Fruit fly (Drosophila melanogaster) whole organism, prepupa: Measurements from ENCODE around the gene CG17786.

Source experiments
- Blimp-1 ChIP-seq: fragments of 200-800 bp; sonication (Bioruptor generic); optimal IDR thresholded peaks from 3 replicates; lab custom pipeline; 2017; ENCODE audit warnings: missing biosample characterization, missing genetic modification characterization, mild to moderate bottlenecking, moderate library complexity, missing genetic modification reagents
- CG10631 ChIP-seq: fragments of 200-800 bp; sonication (Bioruptor generic); optimal IDR thresholded peaks from 2 replicates; lab custom pipeline; 2016; ENCODE audit warnings: missing biosample characterization, missing genetic modification characterization
- CG10669 ChIP-seq: fragments of 200-800 bp; sonication (Bioruptor generic); optimal IDR thresholded peaks from 3 replicates; lab custom pipeline; 2018; ENCODE audit warnings: missing biosample characterization, mild to moderate bottlenecking, missing genetic modification characterization, moderate library complexity
- CG11762 ChIP-seq: fragments of 200-800 bp; sonication (Bioruptor generic); optimal IDR thresholded peaks from 3 replicates; lab custom pipeline; 2016; ENCODE audit warnings: missing biosample characterization, missing genetic modification characterization; ENCODE audit not compliant: insufficient read depth
- CG11902 ChIP-seq: fragments of 200-800 bp; sonication (Bioruptor generic); optimal IDR thresholded peaks from 3 replicates; lab custom pipeline; 2016; ENCODE audit warnings: missing biosample characterization, missing genetic modification characterization
- CG15336 ChIP-seq: fragments of 200-800 bp; sonication (Bioruptor generic); IDR thresholded peaks from 2 replicates; pipeline ENCODE4 v1.3.6; 2022; ENCODE audit warnings: missing biosample characterization, missing genetic modification characterization
- CG32006 ChIP-seq: fragments of 200-800 bp; sonication (Bioruptor generic); optimal IDR thresholded peaks from 3 replicates; lab custom pipeline; 2017; ENCODE audit warnings: missing biosample characterization, mild to moderate bottlenecking, missing genetic modification characterization
- CG34406 ChIP-seq: fragments of 200-800 bp; sonication (Bioruptor generic); optimal IDR thresholded peaks from 3 replicates; lab custom pipeline; 2016; ENCODE audit warnings: missing biosample characterization, missing genetic modification characterization
- CG3919 ChIP-seq: fragments of 200-800 bp; sonication (Bioruptor generic); optimal IDR thresholded peaks from 3 replicates; lab custom pipeline; 2016; ENCODE audit warnings: missing biosample characterization, missing genetic modification characterization
- CG4318 ChIP-seq: fragments of 200-800 bp; sonication (Bioruptor generic); optimal IDR thresholded peaks from 3 replicates; lab custom pipeline; 2017; ENCODE audit warnings: missing biosample characterization, mild to moderate bottlenecking, missing genetic modification characterization
- CG6276 ChIP-seq: fragments of 200-800 bp; sonication (Bioruptor generic); optimal IDR thresholded peaks from 2 replicates; lab custom pipeline; 2017; ENCODE audit warnings: missing biosample characterization, mild to moderate bottlenecking, missing genetic modification characterization
- CG6792 ChIP-seq: fragments of 200-800 bp; sonication (Bioruptor generic); optimal IDR thresholded peaks from 3 replicates; lab custom pipeline; 2016; ENCODE audit warnings: missing biosample characterization, missing genetic modification characterization
- CG6808 ChIP-seq: fragments of 200-800 bp; sonication (Bioruptor generic); optimal IDR thresholded peaks from 3 replicates; lab custom pipeline; 2017; ENCODE audit warnings: missing biosample characterization, missing genetic modification characterization, mild to moderate bottlenecking, moderate library complexity, missing genetic modification reagents
- CG6854 ChIP-seq: fragments of 200-800 bp; sonication (Bioruptor generic); optimal IDR thresholded peaks from 2 replicates; lab custom pipeline; 2017; ENCODE audit warnings: missing biosample characterization, mild to moderate bottlenecking, missing genetic modification characterization
- CG7368 ChIP-seq: fragments of 200-800 bp; sonication (Bioruptor generic); optimal IDR thresholded peaks from 3 replicates; lab custom pipeline; 2016; ENCODE audit warnings: missing biosample characterization, missing genetic modification characterization
- CG8632 ChIP-seq: fragments of 200-800 bp; sonication (Bioruptor generic); optimal IDR thresholded peaks from 3 replicates; lab custom pipeline; 2016; ENCODE audit warnings: missing biosample characterization, missing genetic modification characterization
- CG9139 ChIP-seq: fragments of 200-800 bp; sonication (Bioruptor generic); optimal IDR thresholded peaks from 3 replicates; lab custom pipeline; 2017; ENCODE audit warnings: missing biosample characterization, mild to moderate bottlenecking, missing genetic modification characterization
- Eip75B ChIP-seq: fragments of 200-800 bp; sonication (Bioruptor generic); optimal IDR thresholded peaks from 3 replicates; lab custom pipeline; 2016; ENCODE audit warnings: missing biosample characterization, missing genetic modification characterization
- Eip78C ChIP-seq: fragments of 200-800 bp; sonication (Bioruptor generic); peaks from one replicate; lab custom pipeline; 2016; ENCODE audit warnings: missing biosample characterization, missing genetic modification characterization
- Eip93F ChIP-seq: fragments of 200-800 bp; sonication (Bioruptor generic); optimal IDR thresholded peaks from 2 replicates; lab custom pipeline; 2016; ENCODE audit warnings: missing biosample characterization, mild to moderate bottlenecking, missing genetic modification characterization
- Ets21C ChIP-seq: fragments of 200-800 bp; sonication (Bioruptor generic); optimal IDR thresholded peaks from 3 replicates; lab custom pipeline; 2016; ENCODE audit warnings: missing biosample characterization, missing genetic modification characterization
- Ets96B ChIP-seq: fragments of 200-800 bp; optimal IDR thresholded peaks from 2 replicates; lab custom pipeline; 2019; ENCODE audit warnings: missing biosample characterization, mild to moderate bottlenecking, missing genetic modification characterization, moderate library complexity
- Gug ChIP-seq: fragments of 200-800 bp; sonication (Bioruptor generic); IDR thresholded peaks from 2 replicates; pipeline ENCODE4 v1.3.6; 2022; ENCODE audit warnings: missing biosample characterization, missing genetic modification characterization
- Hr39 ChIP-seq: fragments of 200-800 bp; sonication (Bioruptor generic); optimal IDR thresholded peaks from 2 replicates; lab custom pipeline; 2016; ENCODE audit warnings: missing biosample characterization, missing genetic modification characterization
- Hr4 ChIP-seq: fragments of 200-800 bp; sonication (Bioruptor generic); optimal IDR thresholded peaks from 3 replicates; lab custom pipeline; 2016; ENCODE audit warnings: missing biosample characterization, missing genetic modification characterization
- Lpt ChIP-seq: fragments of 200-800 bp; sonication (Bioruptor generic); optimal IDR thresholded peaks from 3 replicates; lab custom pipeline; 2016; ENCODE audit warnings: missing biosample characterization, missing genetic modification characterization
- Smox ChIP-seq: fragments of 200-800 bp; sonication (Bioruptor generic); optimal IDR thresholded peaks from 3 replicates; lab custom pipeline; 2016; ENCODE audit warnings: missing biosample characterization, missing genetic modification characterization
- Sox102F ChIP-seq: fragments of 200-800 bp; sonication (Bioruptor generic); optimal IDR thresholded peaks from 2 replicates; lab custom pipeline; 2016; ENCODE audit warnings: missing biosample characterization, mild to moderate bottlenecking, missing genetic modification characterization
- Sox14 ChIP-seq: fragments of 200-800 bp; sonication (Bioruptor generic); optimal IDR thresholded peaks from 3 replicates; lab custom pipeline; 2016; ENCODE audit warnings: missing biosample characterization, missing genetic modification characterization
- Sox15 ChIP-seq: fragments of 200-800 bp; sonication (Bioruptor generic); optimal IDR thresholded peaks from 3 replicates; lab custom pipeline; 2016; ENCODE audit warnings: missing biosample characterization, missing genetic modification characterization
- acj6 ChIP-seq: fragments of 200-800 bp; sonication (Bioruptor generic); optimal IDR thresholded peaks from 3 replicates; lab custom pipeline; 2016; ENCODE audit warnings: missing biosample characterization, missing genetic modification characterization
- dac ChIP-seq: fragments of 200-800 bp; sonication (Bioruptor generic); optimal IDR thresholded peaks from 2 replicates; lab custom pipeline; 2017; ENCODE audit warnings: missing biosample characterization, mild to moderate bottlenecking, missing genetic modification characterization
- eg ChIP-seq: fragments of 200-800 bp; sonication (Bioruptor generic); IDR thresholded peaks from 3 replicates; pipeline ENCODE4 v1.3.6; 2022; ENCODE audit warnings: missing biosample characterization, missing genetic modification characterization
- fd85E ChIP-seq: fragments of 200-800 bp; sonication (Bioruptor generic); optimal IDR thresholded peaks from 3 replicates; lab custom pipeline; 2016; ENCODE audit warnings: missing biosample characterization, missing genetic modification characterization
- fkh ChIP-seq: fragments of 200-800 bp; sonication (Bioruptor generic); optimal IDR thresholded peaks from 3 replicates; lab custom pipeline; 2017; ENCODE audit warnings: missing biosample characterization, mild to moderate bottlenecking, missing genetic modification characterization, moderate library complexity
- lz ChIP-seq: fragments of 200-800 bp; sonication (Bioruptor generic); optimal IDR thresholded peaks from 3 replicates; lab custom pipeline; 2016; ENCODE audit warnings: missing biosample characterization, missing genetic modification characterization
- net ChIP-seq: fragments of 200-800 bp; sonication (Bioruptor generic); optimal IDR thresholded peaks from 3 replicates; lab custom pipeline; 2016; ENCODE audit warnings: missing biosample characterization, missing genetic modification characterization
- ss ChIP-seq, 2 experiments: fragments of 200-800 bp; sonication (Bioruptor generic); optimal IDR thresholded peaks; 2 replicates in 1 of 2; 3 replicates in 1 of 2; lab custom pipeline; 2017 to 2018; ENCODE audit warnings: mild to moderate bottlenecking in 2 of 2, missing biosample characterization in 2 of 2, missing genetic modification characterization in 2 of 2, moderate library complexity in 1 of 2
- svp ChIP-seq: fragments of 200-800 bp; sonication (Bioruptor generic); peaks from one replicate; lab custom pipeline; 2016; ENCODE audit warnings: missing biosample characterization, missing genetic modification characterization
- topi ChIP-seq: fragments of 200-800 bp; sonication (Bioruptor generic); optimal IDR thresholded peaks from 3 replicates; lab custom pipeline; 2016; ENCODE audit warnings: missing biosample characterization, missing genetic modification characterization

CG17786 gene

DNA sequence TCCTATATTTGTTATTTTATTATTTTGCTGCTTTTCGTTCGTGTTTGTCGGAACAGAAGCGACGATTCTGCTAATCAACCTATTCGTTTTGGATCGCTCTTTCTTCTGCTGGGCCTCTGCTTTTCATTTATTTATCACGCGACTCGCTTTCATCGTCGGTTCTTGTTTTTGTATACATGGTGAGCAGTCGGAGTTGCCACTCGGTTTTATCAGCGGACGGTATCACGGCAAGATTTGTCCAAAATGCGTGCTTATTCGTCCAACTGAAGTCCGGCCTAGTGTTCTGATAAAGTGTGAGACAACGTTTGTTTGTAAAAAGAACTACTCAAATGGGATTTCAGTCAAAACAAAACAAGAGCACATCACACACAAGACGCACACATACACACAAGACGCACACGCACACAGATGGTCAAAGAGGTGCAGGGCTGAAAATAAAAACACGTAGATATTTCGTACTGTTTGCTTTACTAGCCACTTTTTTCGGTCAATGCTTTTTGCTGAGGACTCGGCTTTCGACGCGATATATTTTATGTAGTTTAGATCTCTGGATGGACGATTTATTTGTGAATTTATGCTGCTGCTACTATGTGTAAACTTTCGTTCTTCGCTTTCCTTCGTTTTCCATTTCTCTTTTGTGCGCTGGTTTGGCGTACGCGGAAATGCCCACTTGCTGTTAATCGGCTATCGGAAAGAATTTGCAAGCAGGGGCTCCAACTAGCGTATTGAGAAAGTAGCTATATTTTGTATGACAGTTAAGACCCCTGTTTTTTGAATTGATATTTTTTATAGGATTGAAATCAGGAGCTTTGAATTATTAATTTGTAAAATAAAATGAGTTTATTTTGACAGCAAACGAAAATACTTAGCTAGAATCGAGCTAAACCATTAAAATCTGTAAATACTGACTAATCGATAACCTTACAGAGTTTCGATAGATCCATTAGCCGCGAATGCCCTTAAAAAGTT is 3.1 kb upstream of the CG17786 start, which contains the start of gene twin (continued):
- no peak for TF ChIP-seq CG8632 (GFP tag; lab: Kevin White, UChicago)
- no peak for TF ChIP-seq dac (GFP tag; lab: Kevin White, UChicago)
- peak; percentile 53 for TF ChIP-seq Eip75B (GFP tag; lab: Kevin White, UChicago)
- no peak for TF ChIP-seq Eip93F (GFP tag; lab: Kevin White, UChicago)
- TF ChIP-seq fd85E (GFP tag; lab: Kevin White, UChicago) = no peak
- TF ChIP-seq CG6792 (GFP tag; lab: Kevin White, UChicago) = peak; percentile 15
- peak; percentile 54; the same call in 2 of the 3 replicates for TF ChIP-seq eg (GFP tag; lab: Robert Waterston, UW)
- peak; percentile 60 for TF ChIP-seq lz (GFP tag; lab: Kevin White, UChicago)
- peak; percentile 51 for TF ChIP-seq CG10631 (GFP tag; lab: Kevin White, UChicago)
- no peak for TF ChIP-seq CG10669 (GFP tag; lab: Kevin White, UChicago)
- no peak for TF ChIP-seq CG11902
- no peak for TF ChIP-seq CG7368 (GFP tag; lab: Kevin White, UChicago)
- TF ChIP-seq Eip78C (GFP tag; lab: Kevin White, UChicago) = peak; percentile 72
- no peak for TF ChIP-seq net
- peak; percentile 59 for TF ChIP-seq Sox14
- TF ChIP-seq CG9139 = no peak
- no peak for TF ChIP-seq Smox (GFP tag; lab: Kevin White, UChicago)
- no peak for TF ChIP-seq CG32006 (GFP tag; lab: Kevin White, UChicago)
- no peak for TF ChIP-seq CG6808 (GFP tag; lab: Kevin White, UChicago)
- no peak for TF ChIP-seq CG11762 (GFP tag; lab: Kevin White, UChicago)
- TF ChIP-seq Hr39 (GFP tag; lab: Kevin White, UChicago) = peak; percentile 58
- TF ChIP-seq CG15336 (GFP tag; lab: Robert Waterston, UW) = no peak
- TF ChIP-seq CG3919 (GFP tag; lab: Kevin White, UChicago) = peak; percentile 27
- no peak for TF ChIP-seq ss (GFP tag; optimal IDR thresholded peaks at IDR 0.05; lab: Kevin White, UChicago)
- TF ChIP-seq CG6854 (GFP tag; lab: Kevin White, UChicago) = no peak
- TF ChIP-seq Blimp-1 = no peak
- no peak for TF ChIP-seq svp (GFP tag; lab: Kevin White, UChicago)
- peak; percentile 59 for TF ChIP-seq fkh
- peak; percentile 47 for TF ChIP-seq acj6 (GFP tag; lab: Kevin White, UChicago)
- no peak for TF ChIP-seq CG4318 (GFP tag; lab: Kevin White, UChicago)
- TF ChIP-seq Ets21C = peak; percentile 51
- TF ChIP-seq topi (GFP tag; lab: Kevin White, UChicago) = peak; percentile 49
- no peak for TF ChIP-seq CG34406 (GFP tag; lab: Kevin White, UChicago)
- TF ChIP-seq Sox102F (GFP tag; lab: Kevin White, UChicago) = no peak
- no peak for TF ChIP-seq CG6276
- TF ChIP-seq Ets96B (tag; lab: Kevin White, UChicago) = no peak
- TF ChIP-seq Hr4 (GFP tag; lab: Kevin White, UChicago) = peak; percentile 63
- TF ChIP-seq, all 60 proteins: peak for 24

DNA sequence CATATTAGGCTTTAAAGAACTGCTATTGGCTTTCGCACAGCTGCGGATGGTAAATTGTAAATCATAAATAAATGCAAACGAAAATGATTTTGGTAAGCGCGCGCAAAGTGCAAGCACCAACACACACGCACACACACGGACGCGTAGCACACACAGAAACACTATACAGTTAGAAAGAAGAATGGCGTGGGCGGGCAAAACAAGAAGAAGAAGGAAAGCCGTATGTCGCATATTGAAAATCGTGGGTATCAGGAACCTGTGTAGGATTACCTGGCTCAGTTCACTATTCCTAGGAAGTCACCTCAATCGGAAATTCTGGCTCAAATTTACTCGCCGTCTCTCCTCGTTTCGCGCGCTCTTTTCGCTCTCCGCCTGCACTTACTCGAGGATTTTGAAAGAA is 2.3 kb upstream of the CG17786 start, which contains the start of gene cav:
TSS of gene cav (plus strand) at position 259 of the 400 bp plus-strand sequence.
- TF ChIP-seq ss (GFP tag; optimal IDR thresholded peaks at IDR 0.05; lab: Kevin White, UChicago) = no peak
- TF ChIP-seq Sox14 = no peak
- TF ChIP-seq Lpt = no peak
- no peak for TF ChIP-seq Hr39 (GFP tag; lab: Kevin White, UChicago)
- TF ChIP-seq Sox15 = no peak
- no peak for TF ChIP-seq Ets21C
- TF ChIP-seq Eip78C (GFP tag; lab: Kevin White, UChicago) = no peak
- TF ChIP-seq Gug (GFP tag; lab: Robert Waterston, UW) = no peak
